Fruit fly (Drosophila melanogaster) whole organism, embryonic: Measurements from ENCODE around the gene CG31038.

ENCODE experiments used
- ATbp ChIP-seq: fragments of 200-800 bp; sonication (Bioruptor generic); optimal IDR thresholded peaks from 2 replicates; lab custom pipeline; 2017; ENCODE audit warnings: missing biosample characterization, mild to moderate bottlenecking, missing genetic modification characterization, missing genetic modification reagents
- C15 ChIP-seq: fragments of 200-800 bp; sonication (Bioruptor generic); IDR thresholded peaks from 3 replicates; pipeline ENCODE4 v1.3.6; 2022; ENCODE audit warnings: missing biosample characterization, missing genetic modification characterization
- CG14050 ChIP-seq: fragments of 200-800 bp; sonication (Bioruptor generic); IDR thresholded peaks from 3 replicates; pipeline ENCODE4 v1.3.6; 2022; ENCODE audit warnings: missing biosample characterization, missing genetic modification characterization
- CG14965 ChIP-seq: fragments of 200-800 bp; sonication (Bioruptor generic); optimal IDR thresholded peaks from 2 replicates; lab custom pipeline; 2016; ENCODE audit warnings: missing biosample characterization, missing genetic modification characterization, borderline replicate concordance
- CG1603 ChIP-seq: fragments of 200-800 bp; sonication (Bioruptor generic); optimal IDR thresholded peaks from 2 replicates; lab custom pipeline; 2019; ENCODE audit warnings: missing biosample characterization, mild to moderate bottlenecking, missing genetic modification characterization, moderate library complexity
- CG16863 ChIP-seq: fragments of 200-800 bp; sonication (Bioruptor generic); optimal IDR thresholded peaks from 3 replicates; lab custom pipeline; 2016; ENCODE audit warnings: missing biosample characterization, missing genetic modification characterization
- CG17186 ChIP-seq: fragments of 200-800 bp; sonication (Bioruptor generic); optimal IDR thresholded peaks from 3 replicates; lab custom pipeline; 2017; ENCODE audit warnings: missing biosample characterization, missing genetic modification reagents, missing genetic modification characterization
- CG18764 ChIP-seq: fragments of 200-800 bp; sonication (Bioruptor generic); optimal IDR thresholded peaks from 3 replicates; lab custom pipeline; 2016; ENCODE audit warnings: missing biosample characterization, missing genetic modification characterization
- CG31388 ChIP-seq: fragments of 200-800 bp; sonication (Bioruptor generic); optimal IDR thresholded peaks from 2 replicates; lab custom pipeline; 2016; ENCODE audit warnings: missing biosample characterization, missing genetic modification characterization
- CG4282 ChIP-seq: fragments of 200-800 bp; sonication (Bioruptor generic); optimal IDR thresholded peaks from 2 replicates; lab custom pipeline; 2016; ENCODE audit warnings: missing biosample characterization, missing genetic modification characterization
- CG6683 ChIP-seq: fragments of 200-800 bp; sonication (Bioruptor generic); optimal IDR thresholded peaks from 2 replicates; lab custom pipeline; 2017; ENCODE audit warnings: missing biosample characterization, mild to moderate bottlenecking, missing genetic modification characterization, missing genetic modification reagents
- CG7271 ChIP-seq: fragments of 200-800 bp; sonication (Bioruptor generic); optimal IDR thresholded peaks from 2 replicates; lab custom pipeline; 2018; ENCODE audit warnings: missing biosample characterization, mild to moderate bottlenecking, missing genetic modification characterization, moderate library complexity
- CG7928 ChIP-seq: fragments of 200-800 bp; sonication (Bioruptor generic); optimal IDR thresholded peaks from 2 replicates; lab custom pipeline; 2017; ENCODE audit warnings: missing biosample characterization, mild to moderate bottlenecking, missing genetic modification characterization
- Deaf1 ChIP-seq: fragments of 200-800 bp; optimal IDR thresholded peaks from 3 replicates; lab custom pipeline; 2019; ENCODE audit warnings: missing biosample characterization, mild to moderate bottlenecking, missing genetic modification characterization, moderate library complexity
- Dip2 ChIP-seq: fragments of 200-800 bp; sonication (Bioruptor generic); IDR thresholded peaks from 2 replicates; pipeline ENCODE4 v1.3.6; 2022; ENCODE audit warnings: missing biosample characterization, missing genetic modification characterization
- Doc2 ChIP-seq: fragments of 200-800 bp; sonication (Bioruptor generic); IDR thresholded peaks from 2 replicates; pipeline ENCODE4 v1.3.6; 2022; ENCODE audit warnings: missing biosample characterization, missing genetic modification characterization
- Ets97D ChIP-seq: fragments of 200-800 bp; sonication (Bioruptor generic); optimal IDR thresholded peaks from 3 replicates; lab custom pipeline; 2016; ENCODE audit warnings: missing biosample characterization, missing genetic modification characterization
- HLH4C ChIP-seq: fragments of 200-800 bp; sonication (Bioruptor generic); IDR thresholded peaks from 3 replicates; pipeline ENCODE4 v1.3.6; 2022; ENCODE audit warnings: missing biosample characterization, missing genetic modification characterization; ENCODE audit not compliant: partially characterized antibody
- Jarid2 ChIP-seq: fragments of 200-800 bp; sonication (Bioruptor generic); optimal IDR thresholded peaks from 3 replicates; lab custom pipeline; 2017; ENCODE audit warnings: mild to moderate bottlenecking, missing biosample characterization, missing genetic modification reagents, missing genetic modification characterization
- MBD-R2 ChIP-seq: fragments of 200-800 bp; sonication (Bioruptor generic); IDR thresholded peaks from 2 replicates; pipeline ENCODE4 v1.3.6; 2022; ENCODE audit warnings: missing biosample characterization, missing genetic modification characterization
- Meics ChIP-seq: fragments of 200-800 bp; sonication (Bioruptor generic); optimal IDR thresholded peaks from 2 replicates; lab custom pipeline; 2017; ENCODE audit warnings: missing biosample characterization, mild to moderate bottlenecking, missing genetic modification characterization
- Neu2 ChIP-seq: fragments of 200-800 bp; sonication (Bioruptor generic); optimal IDR thresholded peaks from 3 replicates; lab custom pipeline; 2016; ENCODE audit warnings: missing biosample characterization, missing genetic modification characterization, borderline replicate concordance
- NfI ChIP-seq: fragments of 200-800 bp; sonication (Bioruptor generic); optimal IDR thresholded peaks from 3 replicates; lab custom pipeline; 2018; ENCODE audit warnings: missing biosample characterization, mild to moderate bottlenecking, missing genetic modification characterization, moderate library complexity
- Scr ChIP-seq: fragments of 200-800 bp; sonication (Bioruptor generic); IDR thresholded peaks from 2 replicates; pipeline ENCODE4 v1.3.6; 2022; ENCODE audit warnings: missing biosample characterization, missing genetic modification characterization; ENCODE audit not compliant: partially characterized antibody
- Sox100B ChIP-seq: fragments of 200-800 bp; sonication (Bioruptor generic); optimal IDR thresholded peaks from 3 replicates; lab custom pipeline; 2018; ENCODE audit warnings: missing biosample characterization, mild to moderate bottlenecking, missing genetic modification characterization
- Sry-δ ChIP-seq: fragments of 200-800 bp; sonication (Bioruptor generic); optimal IDR thresholded peaks from 2 replicates; lab custom pipeline; 2016; ENCODE audit warnings: missing biosample characterization, missing genetic modification characterization
- Stat92E ChIP-seq, 3 experiments: fragments of >200 bp in 2 of 3; fragments of 200-800 bp in 1 of 3; sonication (Bioruptor generic) in 1 of 3; optimal IDR thresholded peaks; 2 replicates each; lab custom pipeline; 2017 to 2019; ENCODE audit warnings: missing biosample characterization in 3 of 3, missing genetic modification characterization in 3 of 3, mild to moderate bottlenecking in 1 of 3, moderate library complexity in 1 of 3
- TFAM ChIP-seq: fragments of 200-800 bp; sonication (Bioruptor generic); optimal IDR thresholded peaks from 2 replicates; lab custom pipeline; 2017; ENCODE audit warnings: missing biosample characterization, missing genetic modification characterization, inconsistent platforms
- amos ChIP-seq: fragments of 200-800 bp; sonication (Bioruptor generic); IDR thresholded peaks from 2 replicates; pipeline ENCODE4 v1.3.6; 2022; ENCODE audit warnings: missing biosample characterization, missing genetic modification characterization; ENCODE audit not compliant: partially characterized antibody
- danr ChIP-seq: fragments of 200-800 bp; sonication (Bioruptor generic); IDR thresholded peaks from 2 replicates; pipeline ENCODE4 v1.3.6; 2022; ENCODE audit warnings: missing biosample characterization, missing genetic modification characterization
- emc ChIP-seq: fragments of 200-800 bp; sonication (Bioruptor generic); optimal IDR thresholded peaks from 2 replicates; lab custom pipeline; 2016; ENCODE audit warnings: missing biosample characterization, missing genetic modification characterization
- en ChIP-seq: fragments of 200-800 bp; sonication (Bioruptor generic); optimal IDR thresholded peaks from 2 replicates; lab custom pipeline; 2016; ENCODE audit warnings: missing biosample characterization, missing genetic modification characterization
- fd3F ChIP-seq: fragments of 200-800 bp; sonication (Bioruptor generic); optimal IDR thresholded peaks from 2 replicates; lab custom pipeline; 2018; ENCODE audit warnings: missing biosample characterization, mild to moderate bottlenecking, missing genetic modification characterization, moderate library complexity
- fu2 ChIP-seq: fragments of 200-800 bp; sonication (Bioruptor generic); optimal IDR thresholded peaks from 2 replicates; lab custom pipeline; 2016; ENCODE audit warnings: missing biosample characterization, missing genetic modification characterization
- gem ChIP-seq: fragments of 200-800 bp; sonication (Bioruptor generic); optimal IDR thresholded peaks from 2 replicates; lab custom pipeline; 2019; ENCODE audit warnings: missing biosample characterization, mild to moderate bottlenecking, missing genetic modification characterization, moderate library complexity
- gro ChIP-seq: fragments of 200-800 bp; sonication (Bioruptor generic); optimal IDR thresholded peaks from 2 replicates; lab custom pipeline; 2016; ENCODE audit warnings: missing biosample characterization, missing genetic modification characterization
- ham ChIP-seq: fragments of 200-800 bp; sonication (Bioruptor generic); IDR thresholded peaks from 2 replicates; pipeline ENCODE4 v1.3.6; 2022; ENCODE audit warnings: missing biosample characterization, missing genetic modification characterization
- jigr1 ChIP-seq: fragments of 200-800 bp; sonication (Bioruptor generic); IDR thresholded peaks from 3 replicates; pipeline ENCODE4 v1.3.6; 2022; ENCODE audit warnings: missing biosample characterization, missing genetic modification characterization
- lab ChIP-seq: fragments of 200-800 bp; sonication (Bioruptor generic); optimal IDR thresholded peaks from 3 replicates; lab custom pipeline; 2017; ENCODE audit warnings: missing biosample characterization, missing genetic modification characterization, mild to moderate bottlenecking, moderate library complexity, missing genetic modification reagents
- lbe ChIP-seq: fragments of 200-800 bp; sonication (Bioruptor generic); optimal IDR thresholded peaks from 2 replicates; lab custom pipeline; 2016; ENCODE audit warnings: missing biosample characterization, mild to moderate bottlenecking, missing genetic modification characterization
- luna ChIP-seq: fragments of 200-800 bp; sonication (Bioruptor generic); optimal IDR thresholded peaks from 2 replicates; lab custom pipeline; 2016; ENCODE audit warnings: missing biosample characterization, missing genetic modification characterization
- mam ChIP-seq: fragments of 200-800 bp; sonication (Bioruptor generic); optimal IDR thresholded peaks from 3 replicates; lab custom pipeline; 2016; ENCODE audit warnings: missing biosample characterization, missing genetic modification characterization
- nerfin-1 ChIP-seq: fragments of 200-800 bp; sonication (Bioruptor generic); optimal IDR thresholded peaks from 3 replicates; lab custom pipeline; 2019; ENCODE audit warnings: missing biosample characterization, mild to moderate bottlenecking, missing genetic modification characterization, moderate library complexity
- oc ChIP-seq: fragments of 200-800 bp; sonication (Bioruptor generic); optimal IDR thresholded peaks from 2 replicates; lab custom pipeline; 2018; ENCODE audit warnings: missing biosample characterization, mild to moderate bottlenecking, missing genetic modification characterization, moderate library complexity
- pum ChIP-seq: fragments of 200-800 bp; sonication (Bioruptor generic); optimal IDR thresholded peaks from 2 replicates; lab custom pipeline; 2016; ENCODE audit warnings: missing biosample characterization, missing genetic modification characterization
- row ChIP-seq: fragments of 200-800 bp; sonication (Bioruptor generic); IDR thresholded peaks from 3 replicates; pipeline ENCODE4 v1.3.6; 2022; ENCODE audit warnings: missing biosample characterization, missing genetic modification characterization
- slou ChIP-seq: fragments of 200-800 bp; sonication (Bioruptor generic); optimal IDR thresholded peaks from 3 replicates; lab custom pipeline; 2016; ENCODE audit warnings: missing biosample characterization, missing genetic modification characterization
- sqz ChIP-seq: fragments of 200-800 bp; sonication (Bioruptor generic); optimal IDR thresholded peaks from 3 replicates; lab custom pipeline; 2018; ENCODE audit warnings: missing biosample characterization, mild to moderate bottlenecking, missing genetic modification characterization
- trh ChIP-seq: fragments of 200-800 bp; sonication (Bioruptor generic); optimal IDR thresholded peaks from 2 replicates; lab custom pipeline; 2016; ENCODE audit warnings: missing biosample characterization, missing genetic modification characterization
- twi ChIP-seq: fragments of 200-800 bp; optimal IDR thresholded peaks from 2 replicates; lab custom pipeline; 2019; ENCODE audit warnings: missing biosample characterization, mild to moderate bottlenecking, missing genetic modification characterization, moderate library complexity
- vfl ChIP-seq: fragments of 200-800 bp; sonication (Bioruptor generic); optimal IDR thresholded peaks from 2 replicates; lab custom pipeline; 2016; ENCODE audit warnings: missing biosample characterization, missing genetic modification characterization

CG31038 gene

DNA sequence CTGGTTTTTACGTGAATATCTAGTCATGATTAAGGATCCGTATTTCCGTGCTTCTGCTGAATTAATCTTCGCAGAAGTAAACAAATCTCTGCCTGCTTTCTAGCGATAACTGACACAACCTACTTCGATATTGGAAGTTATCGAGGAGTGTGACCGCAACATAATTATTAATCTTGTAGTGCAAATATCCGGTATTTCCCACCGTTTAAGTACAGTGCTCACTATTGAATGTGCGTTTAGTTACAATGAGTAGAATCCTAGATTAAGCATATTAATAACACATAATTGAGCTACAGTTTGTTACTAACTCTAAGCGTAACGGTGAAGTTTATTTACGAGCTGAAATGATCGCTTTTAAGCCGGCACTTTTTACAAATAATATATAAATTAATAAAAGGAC, 17.1 kb upstream of the CG31038 start (continued):
- TF ChIP-seq nerfin-1 (tag; lab: Kevin White, UChicago) (peak; percentile 16), pum (GFP tag; lab: Kevin White, UChicago) (no peak), CG31388 (GFP tag; lab: Kevin White, UChicago) (no peak), Sox100B (GFP tag; lab: Kevin White, UChicago) (no peak), Sry-δ (GFP tag; lab: Kevin White, UChicago) (peak; percentile 38), CG14050 (no peak), twi (tag; lab: Kevin White, UChicago) (peak; percentile 7), CG18764 (GFP tag; lab: Kevin White, UChicago) (no peak), lbe (GFP tag; lab: Kevin White, UChicago) (peak; percentile 45), Ets97D (GFP tag; lab: Kevin White, UChicago) (peak; percentile 90), jigr1 (GFP tag; lab: Robert Waterston, UW) (no peak), vfl (GFP tag; lab: Kevin White, UChicago) (peak; percentile 18), CG14965 (no peak), luna (GFP tag; lab: Kevin White, UChicago) (no peak), en (GFP tag; lab: Kevin White, UChicago) (no peak), MBD-R2 (GFP tag; lab: Robert Waterston, UW) (peak; percentile 68), oc (tag; lab: Kevin White, UChicago) (peak; percentile 38), Deaf1 (no peak), CG7271 (tag; lab: Kevin White, UChicago) (peak; percentile 45), Dip2 (GFP tag; lab: Robert Waterston, UW) (no peak), C15 (GFP tag; lab: Robert Waterston, UW) (no peak), Doc2 (GFP tag; lab: Robert Waterston, UW) (no peak), ham (no peak), row (peak; percentile 83), fu2 (GFP tag; lab: Kevin White, UChicago) (no peak), danr (no peak), Meics (GFP tag; lab: Kevin White, UChicago) (peak; percentile 66), CG4282 (GFP tag; lab: Kevin White, UChicago) (no peak), NfI (GFP tag; lab: Kevin White, UChicago) (peak; percentile 61), HLH4C (GFP tag; lab: Robert Waterston, UW) (peak; percentile 68), emc (GFP tag; lab: Kevin White, UChicago) (no peak), gro (GFP tag; lab: Kevin White, UChicago) (peak; percentile 10), Neu2 (GFP tag; lab: Kevin White, UChicago) (no peak), Stat92E (GFP tag; optimal IDR thresholded peaks at IDR 0.05; lab: Kevin White, UChicago) (peak in 1 of 3 experiments; percentile 27), CG17186 (GFP tag; lab: Kevin White, UChicago) (peak; percentile 62), mam (GFP tag; lab: Kevin White, UChicago) (no peak), CG1603 (tag; lab: Kevin White, UChicago) (peak; percentile 74), amos (GFP tag; lab: Robert Waterston, UW) (peak; percentile 31; the same call in 1 of the 2 replicates), Jarid2 (GFP tag; lab: Kevin White, UChicago) (no peak), TFAM (no peak), gem (no peak), Scr (GFP tag; lab: Robert Waterston, UW) (peak; percentile 54), sqz (GFP tag; lab: Kevin White, UChicago) (no peak), CG7928 (GFP tag; lab: Kevin White, UChicago) (peak; percentile 4), fd3F (GFP tag; lab: Kevin White, UChicago) (peak; percentile 31), lab (GFP tag; lab: Kevin White, UChicago) (no peak), slou (no peak), ATbp (GFP tag; lab: Kevin White, UChicago) (no peak), CG6683 (GFP tag; lab: Kevin White, UChicago) (no peak), trh (GFP tag; lab: Kevin White, UChicago) (no peak), CG16863 (GFP tag; lab: Kevin White, UChicago) (no peak)
